Worm (Caenorhabditis elegans) whole organism, young adult: ENCODE measurements around the gene nlp-50.

Source experiments
- dox-1 ChIP-seq: fragments of 200-800 bp; sonication (Bioruptor generic); IDR thresholded peaks from 2 replicates; pipeline ENCODE4 v1.3.6; 2022; ENCODE audit warnings: missing genetic modification reagents, missing genetic modification characterization, missing compliant biosample characterization
- nhr-80 ChIP-seq: sonication (generic microtip); optimal IDR thresholded peaks from 2 replicates; lab custom pipeline; 2016; ENCODE audit warnings: missing genetic modification characterization, missing compliant biosample characterization
- nhr-90 ChIP-seq: sonication (generic microtip); optimal IDR thresholded peaks from 2 replicates; lab custom pipeline; 2016; ENCODE audit warnings: missing genotype, mild to moderate bottlenecking, missing genetic modification characterization, missing compliant biosample characterization
- pbrm-1 ChIP-seq: fragments of 200-800 bp; sonication (Bioruptor generic); IDR thresholded peaks from 2 replicates; pipeline ENCODE4 v1.3.6; 2022; ENCODE audit warnings: missing genetic modification reagents, missing genetic modification characterization, missing compliant biosample characterization

ce11 chrII:6715853-6716252 lies 49.0 kb upstream of the nlp-50 start:
- no peak for TF ChIP-seq nhr-90 (tag; lab: Kevin White, UChicago)
- TF ChIP-seq dox-1 (GFP tag; lab: Robert Waterston, UW): no peak
- TF ChIP-seq pbrm-1 (GFP tag; lab: Robert Waterston, UW): no peak
- TF ChIP-seq nhr-80 (tag; lab: Kevin White, UChicago): no peak
